Fruit fly (Drosophila melanogaster) whole organism, prepupa: ENCODE data around the gene dpr16.

Experiments
- CG16779 ChIP-seq: fragments of 200-800 bp; sonication (Bioruptor generic); optimal IDR thresholded peaks from 3 replicates; lab custom pipeline; 2017; ENCODE audit warnings: missing biosample characterization, mild to moderate bottlenecking, missing genetic modification characterization
- CG7368 ChIP-seq: fragments of 200-800 bp; sonication (Bioruptor generic); optimal IDR thresholded peaks from 3 replicates; lab custom pipeline; 2016; ENCODE audit warnings: missing biosample characterization, missing genetic modification characterization
- Ets21C ChIP-seq: fragments of 200-800 bp; sonication (Bioruptor generic); optimal IDR thresholded peaks from 3 replicates; lab custom pipeline; 2016; ENCODE audit warnings: missing biosample characterization, missing genetic modification characterization
- Gug ChIP-seq: fragments of 200-800 bp; sonication (Bioruptor generic); IDR thresholded peaks from 2 replicates; pipeline ENCODE4 v1.3.6; 2022; ENCODE audit warnings: missing biosample characterization, missing genetic modification characterization
- Lpt ChIP-seq: fragments of 200-800 bp; sonication (Bioruptor generic); optimal IDR thresholded peaks from 3 replicates; lab custom pipeline; 2016; ENCODE audit warnings: missing biosample characterization, missing genetic modification characterization
- Sox102F ChIP-seq: fragments of 200-800 bp; sonication (Bioruptor generic); optimal IDR thresholded peaks from 2 replicates; lab custom pipeline; 2016; ENCODE audit warnings: missing biosample characterization, mild to moderate bottlenecking, missing genetic modification characterization
- dsx ChIP-seq: fragments of 200-800 bp; optimal IDR thresholded peaks from 3 replicates; lab custom pipeline; 2019; ENCODE audit warnings: missing biosample characterization, mild to moderate bottlenecking, missing genetic modification characterization, moderate library complexity; ENCODE audit not compliant: poor library complexity, severe bottlenecking
- fkh ChIP-seq: fragments of 200-800 bp; sonication (Bioruptor generic); optimal IDR thresholded peaks from 3 replicates; lab custom pipeline; 2017; ENCODE audit warnings: missing biosample characterization, mild to moderate bottlenecking, missing genetic modification characterization, moderate library complexity
- spab ChIP-seq: fragments of 200-800 bp; sonication (Bioruptor generic); optimal IDR thresholded peaks from 2 replicates; lab custom pipeline; 2017; ENCODE audit warnings: missing biosample characterization, mild to moderate bottlenecking, missing genetic modification characterization, missing genetic modification reagents

Gene dpr16

dm6 chr3R:5219466-5219865 is 68.8 kb downstream of the dpr16 start, which contains the start of the genes Prosbeta2R2 and CG1116:
Prosbeta2R2 (minus strand) TSS chr3R:5219528.
CG1116 (plus strand) TSS chr3R:5219657.
- no peak for TF ChIP-seq CG16779 (tag; lab: Kevin White, UChicago)
- TF ChIP-seq spab (GFP tag; lab: Kevin White, UChicago), result no peak
- TF ChIP-seq Gug, result no peak
- no peak for TF ChIP-seq Sox102F (GFP tag; lab: Kevin White, UChicago)
- no peak for TF ChIP-seq dsx (GFP tag; lab: Kevin White, UChicago)
- no peak for TF ChIP-seq CG7368 (GFP tag; lab: Kevin White, UChicago)
- TF ChIP-seq fkh, result no peak
- no peak for TF ChIP-seq Ets21C (GFP tag; lab: Kevin White, UChicago)
- TF ChIP-seq Lpt (GFP tag; lab: Kevin White, UChicago), result no peak
